Worm (Caenorhabditis elegans) whole organism, mixed stage, embryonic: Measurements from ENCODE around the gene efk-1.
A peak's percentile ranks its signal among the peaks of the same experiment; 100 is the strongest.

ENCODE experiments used
- bed-3 ChIP-seq: fragments of 200-800 bp; sonication (Bioruptor generic); optimal IDR thresholded peaks from 3 replicates; lab custom pipeline; 2018; ENCODE audit warnings: mild to moderate bottlenecking, missing genetic modification characterization, moderate library complexity, missing compliant biosample characterization
- blmp-1 ChIP-seq: fragments of 150-350 bp; optimal IDR thresholded peaks from 2 replicates; lab custom pipeline; 2014; ENCODE audit warnings: missing biosample characterization, missing genetic modification characterization
- ceh-43 ChIP-seq: fragments of 200-800 bp; sonication (Bioruptor generic); optimal IDR thresholded peaks from 2 replicates; lab custom pipeline; 2018; ENCODE audit warnings: mild to moderate bottlenecking, missing genetic modification characterization, moderate library complexity, missing compliant biosample characterization
- ceh-83 ChIP-seq: fragments of 200-800 bp; sonication (Bioruptor generic); optimal IDR thresholded peaks from 2 replicates; lab custom pipeline; 2018; ENCODE audit warnings: mild to moderate bottlenecking, missing genetic modification characterization, missing compliant biosample characterization
- ces-1 ChIP-seq: fragments of 150-350 bp; optimal IDR thresholded peaks from 2 replicates; lab custom pipeline; 2014; ENCODE audit warnings: missing biosample characterization, missing genetic modification reagents, missing genetic modification characterization
- cnd-1 ChIP-seq: fragments of 200-800 bp; sonication (Bioruptor generic); optimal IDR thresholded peaks from 2 replicates; lab custom pipeline; 2018; ENCODE audit warnings: mild to moderate bottlenecking, missing genetic modification characterization, missing compliant biosample characterization
- drap-1 ChIP-seq: fragments of 200-800 bp; sonication (Bioruptor generic); optimal IDR thresholded peaks from 3 replicates; lab custom pipeline; 2018; ENCODE audit warnings: mild to moderate bottlenecking, missing genetic modification characterization, missing compliant biosample characterization
- elt-1 ChIP-seq: sonication (generic microtip); optimal IDR thresholded peaks from 2 replicates; lab custom pipeline; 2017; ENCODE audit warnings: missing genetic modification characterization, mild to moderate bottlenecking, missing compliant biosample characterization, antibody characterized with exemption, moderate library complexity, borderline replicate concordance; ENCODE audit not compliant: insufficient read depth
- elt-3 ChIP-seq: fragments of 150-350 bp; optimal IDR thresholded peaks from 2 replicates; lab custom pipeline; 2014; ENCODE audit warnings: missing biosample characterization, missing genetic modification characterization
- flh-1 ChIP-seq: fragments of 200-800 bp; sonication (Bioruptor generic); optimal IDR thresholded peaks from 2 replicates; lab custom pipeline; 2018; ENCODE audit warnings: mild to moderate bottlenecking, missing genetic modification characterization, moderate library complexity, missing compliant biosample characterization
- ham-2 ChIP-seq: fragments of 200-800 bp; sonication (Bioruptor generic); optimal IDR thresholded peaks from 2 replicates; lab custom pipeline; 2018; ENCODE audit warnings: mild to moderate bottlenecking, missing genetic modification characterization, missing compliant biosample characterization
- hlh-1 ChIP-seq: fragments of 150-350 bp; optimal IDR thresholded peaks from 2 replicates; lab custom pipeline; 2014; ENCODE audit warnings: missing biosample characterization, missing genetic modification reagents, missing genetic modification characterization
- lin-13 ChIP-seq: fragments of 150-350 bp; optimal IDR thresholded peaks from 2 replicates; lab custom pipeline; 2014; ENCODE audit warnings: missing biosample characterization, missing genetic modification characterization
- lin-32 ChIP-seq: fragments of 200-800 bp; sonication (Bioruptor generic); optimal IDR thresholded peaks from 2 replicates; lab custom pipeline; 2018; ENCODE audit warnings: mild to moderate bottlenecking, missing genetic modification characterization, missing compliant biosample characterization
- lsy-2 ChIP-seq: fragments of 150-350 bp; optimal IDR thresholded peaks from 2 replicates; lab custom pipeline; 2014; ENCODE audit warnings: missing biosample characterization, missing genetic modification characterization
- mab-5 ChIP-seq: fragments of 150-350 bp; optimal IDR thresholded peaks from 2 replicates; lab custom pipeline; 2014; ENCODE audit warnings: missing biosample characterization, missing genetic modification characterization
- mep-1 ChIP-seq: fragments of 150-350 bp; optimal IDR thresholded peaks from 2 replicates; lab custom pipeline; 2017; ENCODE audit warnings: missing biosample characterization, missing genetic modification reagents, missing genetic modification characterization, inconsistent platforms
- mls-2 ChIP-seq: sonication (generic microtip); optimal IDR thresholded peaks from 2 replicates; lab custom pipeline; 2016; ENCODE audit warnings: mild to moderate bottlenecking, missing genetic modification characterization, moderate library complexity, missing compliant biosample characterization
- nhr-12 ChIP-seq: fragments of 150-350 bp; optimal IDR thresholded peaks from 2 replicates; lab custom pipeline; 2014; ENCODE audit warnings: missing biosample characterization, missing genetic modification characterization
- nhr-237 ChIP-seq: fragments of 150-350 bp; optimal IDR thresholded peaks from 2 replicates; lab custom pipeline; 2014; ENCODE audit warnings: missing biosample characterization, missing genetic modification characterization
- nhr-28 ChIP-seq: fragments of 150-350 bp; optimal IDR thresholded peaks from 2 replicates; lab custom pipeline; 2014; ENCODE audit warnings: missing biosample characterization, missing genetic modification characterization
- nhr-76 ChIP-seq: sonication (generic microtip); optimal IDR thresholded peaks from 2 replicates; lab custom pipeline; 2017; ENCODE audit warnings: missing biosample characterization, missing genetic modification characterization
- pha-4 ChIP-seq: fragments of 150-350 bp; optimal IDR thresholded peaks from 2 replicates; lab custom pipeline; 2018; ENCODE audit warnings: missing biosample characterization, missing genetic modification reagents, missing genetic modification characterization
- snpc-4 ChIP-seq: fragments of 150-350 bp; optimal IDR thresholded peaks from 2 replicates; lab custom pipeline; 2014; ENCODE audit warnings: missing biosample characterization, missing genetic modification characterization
- sptf-1 ChIP-seq: sonication (generic microtip); optimal IDR thresholded peaks from 2 replicates; lab custom pipeline; 2017; ENCODE audit warnings: mild to moderate bottlenecking, missing genetic modification characterization, moderate library complexity, missing compliant biosample characterization
- tbx-8 ChIP-seq: fragments of 200-800 bp; sonication (Bioruptor generic); optimal IDR thresholded peaks from 2 replicates; lab custom pipeline; 2018; ENCODE audit warnings: mild to moderate bottlenecking, missing genetic modification characterization, moderate library complexity, missing compliant biosample characterization
- unc-120 ChIP-seq: sonication (generic microtip); optimal IDR thresholded peaks from 2 replicates; lab custom pipeline; 2017; ENCODE audit warnings: missing genetic modification characterization, missing compliant biosample characterization; ENCODE audit not compliant: poor library complexity, severe bottlenecking
- unc-39 ChIP-seq: fragments of 150-350 bp; optimal IDR thresholded peaks from 2 replicates; lab custom pipeline; 2014; ENCODE audit warnings: missing biosample characterization, missing genetic modification characterization
- unc-62 ChIP-seq: fragments of 150-350 bp; optimal IDR thresholded peaks from 2 replicates; lab custom pipeline; 2014; ENCODE audit warnings: missing biosample characterization, missing genetic modification reagents, missing genetic modification characterization
- zip-8 ChIP-seq: fragments of 150-350 bp; optimal IDR thresholded peaks from 2 replicates; lab custom pipeline; 2014; ENCODE audit warnings: missing biosample characterization, missing genetic modification characterization

Gene efk-1

ce11 chrIII:6176172-6176571, 7.8 kb upstream of the efk-1 start:
- no peak for TF ChIP-seq hlh-1 (tag; lab: Kevin White, UChicago)
- TF ChIP-seq unc-120, result no peak
- no peak for TF ChIP-seq lin-32
- TF ChIP-seq tbx-8 (GFP tag; lab: Kevin White, UChicago), result no peak
- no peak for TF ChIP-seq bed-3 (GFP tag; lab: Kevin White, UChicago)
- no peak for TF ChIP-seq blmp-1 (tag; lab: Kevin White, UChicago)

- peak; percentile 70 for TF ChIP-seq lsy-2 (tag; lab: Kevin White, UChicago)
- peak; percentile 16 for TF ChIP-seq sptf-1 (tag; lab: Kevin White, UChicago)
- TF ChIP-seq mls-2, result no peak
- TF ChIP-seq tbx-8 (GFP tag; lab: Kevin White, UChicago), result no peak
- TF ChIP-seq ceh-83, result peak; percentile 33
- peak; percentile 38 for TF ChIP-seq pha-4
- peak; percentile 37 for TF ChIP-seq mep-1 (tag; lab: Kevin White, UChicago)
- TF ChIP-seq lin-13 (tag; lab: Kevin White, UChicago), result peak; percentile 63
- no peak for TF ChIP-seq mab-5
- TF ChIP-seq unc-39 (tag; lab: Kevin White, UChicago), result no peak
- TF ChIP-seq nhr-237 (tag; lab: Kevin White, UChicago), result peak; percentile 16
Observed at ce11 chrIII:6173020-6173597, 4.8 kb upstream of the efk-1 start, which contains the start of the genes abcf-3 and F42A10.5. abcf-3 (plus strand) TSS chrIII:6173403. F42A10.5 (minus strand) TSS chrIII:6173477.

- TF ChIP-seq nhr-12 (tag; lab: Kevin White, UChicago), result no peak
- TF ChIP-seq unc-120, result peak; percentile 62
- TF ChIP-seq unc-39 (tag; lab: Kevin White, UChicago), result no peak
- TF ChIP-seq unc-62 (GFP tag; lab: Kevin White, UChicago), result peak; percentile 60
- peak; percentile 6 for TF ChIP-seq lsy-2 (tag; lab: Kevin White, UChicago)
- TF ChIP-seq hlh-1 (tag; lab: Kevin White, UChicago), result peak; percentile 18
- peak; percentile 13 for TF ChIP-seq nhr-237 (tag; lab: Kevin White, UChicago)
- TF ChIP-seq lin-32, result no peak
Observed at ce11 chrIII:6170038-6170437, 1.7 kb upstream of the efk-1 start.

- TF ChIP-seq snpc-4 (tag; lab: Kevin White, UChicago) (no peak), ces-1 (GFP tag; lab: Kevin White, UChicago) (no peak), lsy-2 (tag; lab: Kevin White, UChicago) (no peak), cnd-1 (no peak), unc-120 (no peak), elt-3 (tag; lab: Kevin White, UChicago) (no peak), unc-39 (tag; lab: Kevin White, UChicago) (no peak), lin-13 (tag; lab: Kevin White, UChicago) (no peak), drap-1 (no peak), lin-32 (no peak), ceh-43 (no peak), tbx-8 (GFP tag; lab: Kevin White, UChicago) (no peak), hlh-1 (tag; lab: Kevin White, UChicago) (no peak), flh-1 (GFP tag; lab: Kevin White, UChicago) (no peak), zip-8 (tag; lab: Kevin White, UChicago) (no peak), elt-1 (tag; lab: Kevin White, UChicago) (no peak), nhr-28 (tag; lab: Kevin White, UChicago) (no peak), nhr-76 (tag; lab: Kevin White, UChicago) (no peak), bed-3 (GFP tag; lab: Kevin White, UChicago) (no peak)
Observed at ce11 chrIII:6166634-6167033, 1.7 kb downstream of the efk-1 start.

- TF ChIP-seq lin-32, result no peak
- no peak for TF ChIP-seq flh-1 (GFP tag; lab: Kevin White, UChicago)
- TF ChIP-seq bed-3 (GFP tag; lab: Kevin White, UChicago), result no peak
- TF ChIP-seq blmp-1 (tag; lab: Kevin White, UChicago), result no peak
- TF ChIP-seq nhr-237 (tag; lab: Kevin White, UChicago), result no peak
- no peak for TF ChIP-seq snpc-4 (tag; lab: Kevin White, UChicago)
- no peak for TF ChIP-seq lsy-2 (tag; lab: Kevin White, UChicago)
- no peak for TF ChIP-seq mls-2
- TF ChIP-seq ceh-83, result no peak
- TF ChIP-seq lin-13 (tag; lab: Kevin White, UChicago), result no peak
- TF ChIP-seq ham-2, result no peak
- no peak for TF ChIP-seq unc-120
- TF ChIP-seq tbx-8 (GFP tag; lab: Kevin White, UChicago), result no peak
- TF ChIP-seq unc-39 (tag; lab: Kevin White, UChicago), result no peak
- TF ChIP-seq, all 35 proteins: peak for 0
Observed at ce11 chrIII:6165240-6165639, 3.1 kb downstream of the efk-1 start.
